Worm (Caenorhabditis elegans): ENCODE results near the gene fipr-11.

fipr-11 gene

ce11 chrV:9926240-9926639 lies 20.2 kb upstream of the fipr-11 start, which contains the start of gene C50H2.13:
Gene C50H2.13, plus strand, starts transcription at chrV:9926540.
- TF ChIP-seq med-1 (GFP tag; optimal IDR thresholded peaks at IDR 0.05; ENCODE audit: insufficient read depth) (no peak), T22C8.4 (GFP tag; IDR thresholded peaks at IDR 0.05) (no peak), klf-2 (GFP tag; conservative IDR thresholded peaks at IDR 0.05) (no peak), ztf-29 (GFP tag; IDR thresholded peaks at IDR 0.05) (no peak), ztf-23 (GFP tag; IDR thresholded peaks at IDR 0.05) (no peak), ref-1 (GFP tag; conservative IDR thresholded peaks at IDR 0.05) (no peak), flt-1 (GFP tag; IDR thresholded peaks at IDR 0.05) (no peak), cog-1 (tag; optimal IDR thresholded peaks at IDR 0.05) (no peak), tab-1 (GFP tag; IDR thresholded peaks at IDR 0.05) (no peak)

- TF ChIP-seq klf-2 (GFP tag; conservative IDR thresholded peaks at IDR 0.05) = no peak
- no peak for TF ChIP-seq T22C8.4 (GFP tag; IDR thresholded peaks at IDR 0.05)
- TF ChIP-seq ztf-29 (GFP tag; IDR thresholded peaks at IDR 0.05) = no peak
- no peak for TF ChIP-seq ref-1 (GFP tag; conservative IDR thresholded peaks at IDR 0.05)
- no peak for TF ChIP-seq cog-1 (tag; optimal IDR thresholded peaks at IDR 0.05)
- TF ChIP-seq ztf-23 (GFP tag; IDR thresholded peaks at IDR 0.05) = no peak
- TF ChIP-seq flt-1 (GFP tag; IDR thresholded peaks at IDR 0.05) = no peak
- no peak for TF ChIP-seq med-1 (GFP tag; optimal IDR thresholded peaks at IDR 0.05; ENCODE audit: insufficient read depth)
- TF ChIP-seq tab-1 (GFP tag; IDR thresholded peaks at IDR 0.05) = no peak
These were observed 19.6 kb upstream of the fipr-11 start for ce11 chrV:9925647-9926046.

- TF ChIP-seq flt-1 (GFP tag; IDR thresholded peaks at IDR 0.05) (no peak), klf-2 (GFP tag; conservative IDR thresholded peaks at IDR 0.05) (no peak), cog-1 (tag; optimal IDR thresholded peaks at IDR 0.05) (no peak), med-1 (GFP tag; optimal IDR thresholded peaks at IDR 0.05; ENCODE audit: insufficient read depth) (no peak), tab-1 (GFP tag; IDR thresholded peaks at IDR 0.05) (no peak), ztf-29 (GFP tag; IDR thresholded peaks at IDR 0.05) (no peak), ref-1 (GFP tag; conservative IDR thresholded peaks at IDR 0.05) (no peak)
These were observed 18.4 kb upstream of the fipr-11 start for ce11 chrV:9924389-9924788.

- no peak for TF ChIP-seq flt-1 (GFP tag; IDR thresholded peaks at IDR 0.05)
These were observed 16.5 kb upstream of the fipr-11 start, which contains the start of gene C50H2.7 for ce11 chrV:9922481-9922880. Gene C50H2.7, plus strand, starts transcription at chrV:9922781.

ce11 chrV:9921288-9921687 lies 15.3 kb upstream of the fipr-11 start, which contains the start of gene ceh-75:
Gene ceh-75, plus strand, starts transcription at chrV:9921337.
- TF ChIP-seq flt-1 (GFP tag; IDR thresholded peaks at IDR 0.05) (no peak), ztf-29 (GFP tag; IDR thresholded peaks at IDR 0.05) (no peak), T22C8.4 (GFP tag; IDR thresholded peaks at IDR 0.05) (no peak), med-1 (GFP tag; optimal IDR thresholded peaks at IDR 0.05; ENCODE audit: insufficient read depth) (no peak), ztf-23 (GFP tag; IDR thresholded peaks at IDR 0.05) (no peak), ref-1 (GFP tag; conservative IDR thresholded peaks at IDR 0.05) (no peak), cog-1 (tag; optimal IDR thresholded peaks at IDR 0.05) (no peak), klf-2 (GFP tag; conservative IDR thresholded peaks at IDR 0.05) (no peak), tab-1 (GFP tag; IDR thresholded peaks at IDR 0.05) (no peak)

- TF ChIP-seq klf-2 (GFP tag; conservative IDR thresholded peaks at IDR 0.05) (no peak), T22C8.4 (GFP tag; IDR thresholded peaks at IDR 0.05) (no peak), ref-1 (GFP tag; conservative IDR thresholded peaks at IDR 0.05) (no peak), ztf-23 (GFP tag; IDR thresholded peaks at IDR 0.05) (no peak), cog-1 (tag; optimal IDR thresholded peaks at IDR 0.05) (no peak), tab-1 (GFP tag; IDR thresholded peaks at IDR 0.05) (no peak), med-1 (GFP tag; optimal IDR thresholded peaks at IDR 0.05; ENCODE audit: insufficient read depth) (no peak), flt-1 (GFP tag; IDR thresholded peaks at IDR 0.05) (no peak), ztf-29 (GFP tag; IDR thresholded peaks at IDR 0.05) (no peak)
These were observed 12.4 kb upstream of the fipr-11 start, which contains the start of gene C50H2.5 for ce11 chrV:9918410-9918809. Gene C50H2.5, plus strand, starts transcription at chrV:9918710.

- no peak for TF ChIP-seq ztf-23 (GFP tag; IDR thresholded peaks at IDR 0.05)
These were observed 10.7 kb upstream of the fipr-11 start, which contains the start of gene C50H2.4 for ce11 chrV:9916665-9917064. Gene C50H2.4, plus strand, starts transcription at chrV:9916965.

ce11 chrV:9915021-9915420 lies 9.0 kb upstream of the fipr-11 start, which contains the start of gene mec-9:
Gene mec-9, minus strand, starts transcription at chrV:9915121.
- TF ChIP-seq ref-1 (GFP tag; conservative IDR thresholded peaks at IDR 0.05) (no peak), klf-2 (GFP tag; conservative IDR thresholded peaks at IDR 0.05) (no peak), ztf-23 (GFP tag; IDR thresholded peaks at IDR 0.05) (no peak), tab-1 (GFP tag; IDR thresholded peaks at IDR 0.05) (no peak), cog-1 (tag; optimal IDR thresholded peaks at IDR 0.05) (no peak), ztf-29 (GFP tag; IDR thresholded peaks at IDR 0.05) (no peak), flt-1 (GFP tag; IDR thresholded peaks at IDR 0.05) (no peak), T22C8.4 (GFP tag; IDR thresholded peaks at IDR 0.05) (no peak), med-1 (GFP tag; optimal IDR thresholded peaks at IDR 0.05; ENCODE audit: insufficient read depth) (no peak)

ce11 chrV:9913863-9914262 lies 7.8 kb upstream of the fipr-11 start, which contains the start of gene fipr-10:
Gene fipr-10, plus strand, starts transcription at chrV:9914163.
- TF ChIP-seq flt-1 (GFP tag; IDR thresholded peaks at IDR 0.05) = no peak
- no peak for TF ChIP-seq T22C8.4 (GFP tag; IDR thresholded peaks at IDR 0.05)
- TF ChIP-seq ref-1 (GFP tag; conservative IDR thresholded peaks at IDR 0.05) = no peak
- TF ChIP-seq cog-1 (tag; optimal IDR thresholded peaks at IDR 0.05) = no peak
- no peak for TF ChIP-seq klf-2 (GFP tag; conservative IDR thresholded peaks at IDR 0.05)
- TF ChIP-seq ztf-29 (GFP tag; IDR thresholded peaks at IDR 0.05) = no peak

ce11 chrV:9911165-9911564 lies 5.2 kb upstream of the fipr-11 start:
- TF ChIP-seq ztf-29 (GFP tag; IDR thresholded peaks at IDR 0.05) (no peak), cog-1 (tag; optimal IDR thresholded peaks at IDR 0.05) (no peak), med-1 (GFP tag; optimal IDR thresholded peaks at IDR 0.05; ENCODE audit: insufficient read depth) (no peak), flt-1 (GFP tag; IDR thresholded peaks at IDR 0.05) (no peak), ztf-23 (GFP tag; IDR thresholded peaks at IDR 0.05) (no peak), klf-2 (GFP tag; conservative IDR thresholded peaks at IDR 0.05) (no peak), ref-1 (GFP tag; conservative IDR thresholded peaks at IDR 0.05) (no peak), tab-1 (GFP tag; IDR thresholded peaks at IDR 0.05) (no peak), T22C8.4 (GFP tag; IDR thresholded peaks at IDR 0.05) (no peak)
